Worm (Caenorhabditis elegans) whole organism, L2 larva: ENCODE results near the gene srx-74.

Experiments used
- C34F6.9 ChIP-seq: fragments of 150-350 bp; optimal IDR thresholded peaks from 2 replicates; lab custom pipeline; 2014; ENCODE audit warnings: missing biosample characterization, missing genetic modification characterization
- R02D3.7 ChIP-seq: fragments of 150-350 bp; optimal IDR thresholded peaks from 2 replicates; lab custom pipeline; 2014; ENCODE audit warnings: missing biosample characterization, missing genetic modification characterization
- Y55F3AM.14 ChIP-seq: fragments of 200-800 bp; sonication (Bioruptor generic); optimal IDR thresholded peaks from 2 replicates; lab custom pipeline; 2018; ENCODE audit warnings: mild to moderate bottlenecking, missing genetic modification characterization, missing compliant biosample characterization
- ZK546.5 ChIP-seq: sonication (generic microtip); optimal IDR thresholded peaks from 2 replicates; lab custom pipeline; 2017; ENCODE audit warnings: missing biosample characterization, missing genetic modification characterization
- aly-2 ChIP-seq: fragments of 150-350 bp; optimal IDR thresholded peaks from 2 replicates; lab custom pipeline; 2014; ENCODE audit warnings: missing biosample characterization, missing genetic modification characterization
- ama-1 ChIP-seq: fragments of 150-350 bp; optimal IDR thresholded peaks from 2 replicates; lab custom pipeline; 2018; ENCODE audit warnings: inconsistent platforms
- ceh-16 ChIP-seq: fragments of 150-350 bp; optimal IDR thresholded peaks from 2 replicates; lab custom pipeline; 2014; ENCODE audit warnings: missing biosample characterization, missing genetic modification characterization
- ceh-82 ChIP-seq: fragments of 150-350 bp; optimal IDR thresholded peaks from 2 replicates; lab custom pipeline; 2014; ENCODE audit warnings: missing biosample characterization, missing genetic modification characterization
- crh-2 ChIP-seq: sonication (generic microtip); optimal IDR thresholded peaks from 2 replicates; lab custom pipeline; 2017; ENCODE audit warnings: missing biosample characterization, missing genetic modification characterization
- dmd-4 ChIP-seq: sonication (generic microtip); optimal IDR thresholded peaks from 2 replicates; lab custom pipeline; 2017; ENCODE audit warnings: missing biosample characterization, missing genetic modification characterization
- elt-1 ChIP-seq: fragments of 150-350 bp; optimal IDR thresholded peaks from 2 replicates; lab custom pipeline; 2014; ENCODE audit warnings: missing biosample characterization, missing genetic modification characterization
- elt-3 ChIP-seq: sonication (generic microtip); optimal IDR thresholded peaks from 2 replicates; lab custom pipeline; 2017; ENCODE audit warnings: missing biosample characterization, missing genetic modification characterization
- fos-1 ChIP-seq: fragments of 150-350 bp; optimal IDR thresholded peaks from 2 replicates; lab custom pipeline; 2014; ENCODE audit warnings: missing biosample characterization, missing genetic modification characterization
- gmeb-1 ChIP-seq: fragments of 150-350 bp; optimal IDR thresholded peaks from 2 replicates; lab custom pipeline; 2014; ENCODE audit warnings: missing biosample characterization, missing genetic modification characterization
- lin-11 ChIP-seq: fragments of 150-350 bp; sonication (generic microtip); optimal IDR thresholded peaks from 2 replicates; lab custom pipeline; 2014; ENCODE audit warnings: missing biosample characterization, missing genetic modification characterization, inconsistent platforms, mixed read lengths
- lin-13 ChIP-seq: fragments of 150-350 bp; optimal IDR thresholded peaks from 2 replicates; lab custom pipeline; 2014; ENCODE audit warnings: missing biosample characterization, missing genetic modification reagents, missing genetic modification characterization
- lin-39 ChIP-seq: fragments of 150-350 bp; optimal IDR thresholded peaks from 2 replicates; lab custom pipeline; 2014; ENCODE audit warnings: missing biosample characterization, missing genetic modification reagents, missing genetic modification characterization
- lsy-2 ChIP-seq, 2 experiments: fragments of 150-350 bp in 1 of 2; sonication (generic microtip) in 1 of 2; optimal IDR thresholded peaks; 2 replicates each; lab custom pipeline; 2014 to 2017; ENCODE audit warnings: missing biosample characterization in 2 of 2, missing genetic modification characterization in 2 of 2
- mab-5 ChIP-seq: fragments of 150-350 bp; optimal IDR thresholded peaks from 2 replicates; lab custom pipeline; 2014; ENCODE audit warnings: missing biosample characterization, missing genetic modification characterization
- mdl-1 ChIP-seq, 2 experiments: fragments of 150-350 bp in 1 of 2; sonication (generic microtip) in 1 of 2; optimal IDR thresholded peaks; 2 replicates each; lab custom pipeline; 2017; ENCODE audit warnings: missing biosample characterization in 2 of 2, missing genetic modification characterization in 2 of 2
- nhr-129 ChIP-seq: fragments of 150-350 bp; optimal IDR thresholded peaks from 2 replicates; lab custom pipeline; 2014; ENCODE audit warnings: missing biosample characterization, missing genetic modification characterization
- nhr-23 ChIP-seq: fragments of 150-350 bp; optimal IDR thresholded peaks from 2 replicates; lab custom pipeline; 2014; ENCODE audit warnings: missing biosample characterization, missing genetic modification reagents, missing genetic modification characterization
- nhr-6 ChIP-seq: fragments of 150-350 bp; optimal IDR thresholded peaks from 2 replicates; lab custom pipeline; 2014; ENCODE audit warnings: missing biosample characterization, missing genetic modification characterization
- sem-4 ChIP-seq: fragments of 150-350 bp; optimal IDR thresholded peaks from 2 replicates; lab custom pipeline; 2014; ENCODE audit warnings: missing biosample characterization, missing genetic modification reagents, missing genetic modification characterization
- skn-1 ChIP-seq: sonication (generic microtip); optimal IDR thresholded peaks from 2 replicates; lab custom pipeline; 2017; ENCODE audit warnings: missing biosample characterization, missing genetic modification characterization
- sma-3 ChIP-seq: sonication (generic microtip); optimal IDR thresholded peaks from 2 replicates; lab custom pipeline; 2016; ENCODE audit warnings: missing genetic modification reagents, missing genetic modification characterization, missing compliant biosample characterization
- sma-9 ChIP-seq, 2 experiments: fragments of 150-350 bp in 1 of 2; sonication (generic microtip) in 1 of 2; optimal IDR thresholded peaks; 2 replicates each; lab custom pipeline; 2014 to 2016; ENCODE audit warnings: missing genetic modification characterization in 2 of 2, mild to moderate bottlenecking in 1 of 2, missing biosample characterization in 1 of 2, missing compliant biosample characterization in 1 of 2, missing genetic modification reagents in 1 of 2, moderate library complexity in 1 of 2
- snpc-4 ChIP-seq: fragments of 150-350 bp; optimal IDR thresholded peaks from 2 replicates; lab custom pipeline; 2014; ENCODE audit warnings: missing biosample characterization, missing genetic modification characterization
- unc-39 ChIP-seq: fragments of 150-350 bp; optimal IDR thresholded peaks from 2 replicates; lab custom pipeline; 2014; ENCODE audit warnings: missing biosample characterization, missing genetic modification characterization
- unc-55 ChIP-seq: fragments of 150-350 bp; sonication (generic microtip); optimal IDR thresholded peaks from 3 replicates; lab custom pipeline; 2014; ENCODE audit warnings: missing biosample characterization, missing genetic modification reagents, missing genetic modification characterization
- unc-62 ChIP-seq: fragments of 150-350 bp; optimal IDR thresholded peaks from 2 replicates; lab custom pipeline; 2014; ENCODE audit warnings: missing biosample characterization, missing genetic modification reagents, missing genetic modification characterization
- ztf-1 ChIP-seq: fragments of 200-800 bp; sonication (Bioruptor generic); conservative IDR thresholded peaks from 2 replicates; pipeline ENCODE4 v1.3.6; 2022; ENCODE audit warnings: missing genetic modification characterization, missing compliant biosample characterization
- ztf-11 ChIP-seq: sonication (generic microtip); optimal IDR thresholded peaks from 2 replicates; lab custom pipeline; 2017; ENCODE audit warnings: missing biosample characterization, missing genetic modification characterization

srx-74 gene

DNA sequence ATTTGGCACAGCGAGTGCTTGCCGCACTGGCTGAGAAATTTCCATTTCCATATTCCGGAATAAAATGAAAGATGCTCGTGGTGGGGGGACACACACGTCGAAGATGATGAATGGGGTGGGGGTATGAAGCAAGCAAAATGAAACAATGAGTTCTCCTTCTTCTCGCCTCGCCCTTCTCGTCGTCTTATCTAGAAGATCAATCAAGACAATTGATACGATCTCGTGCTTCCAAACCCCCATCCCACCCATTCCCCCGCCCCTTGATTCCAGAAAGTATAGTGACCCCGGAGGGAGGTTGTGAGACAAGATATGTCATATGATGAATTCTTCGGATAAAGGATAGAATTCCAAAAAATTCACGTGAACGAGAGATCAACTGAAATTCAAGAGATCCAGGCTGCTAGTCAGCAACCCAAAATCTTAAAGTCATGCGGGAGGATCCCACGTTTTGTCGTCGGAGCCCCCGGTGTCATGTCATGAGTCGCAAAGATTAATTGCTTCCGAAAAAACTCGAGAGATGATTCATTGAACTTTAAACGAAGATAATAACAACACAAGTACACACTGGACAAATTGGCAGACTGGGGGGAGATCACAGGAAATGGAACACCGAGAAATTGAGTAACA lies 32.3 kb upstream of the srx-74 start (continued):
- TF ChIP-seq mab-5 (tag; lab: Kevin White, UChicago), result peak; percentile 20
- TF ChIP-seq nhr-23 (tag; lab: Kevin White, UChicago), result peak; percentile 23
- TF ChIP-seq skn-1, result no peak
- TF ChIP-seq unc-39 (tag; lab: Kevin White, UChicago), result no peak
- TF ChIP-seq R02D3.7 (tag; lab: Kevin White, UChicago), result no peak
- no peak for TF ChIP-seq ztf-11 (tag; lab: Kevin White, UChicago)
- TF ChIP-seq lin-13, result no peak
- no peak for TF ChIP-seq aly-2
- no peak for TF ChIP-seq crh-2 (tag; lab: Kevin White, UChicago)
- TF ChIP-seq dmd-4 (tag; lab: Kevin White, UChicago), result no peak
- TF ChIP-seq fos-1 (tag; lab: Kevin White, UChicago), result no peak

DNA sequence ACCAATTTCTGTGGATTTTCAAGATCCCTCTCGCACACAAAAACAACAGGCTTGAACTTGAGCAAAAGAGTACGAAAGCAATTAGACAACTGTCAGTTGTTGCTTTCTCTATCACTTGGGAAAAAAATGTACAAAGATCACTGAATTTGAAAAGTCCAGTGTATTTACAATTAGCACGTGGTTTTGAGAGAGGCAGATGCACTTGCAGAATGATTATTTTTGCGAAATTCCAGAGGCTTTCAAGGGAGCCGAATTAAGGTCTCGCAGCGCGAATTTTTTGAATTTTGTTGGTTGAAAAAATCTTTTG lies 30.9 kb upstream of the srx-74 start:
- TF ChIP-seq nhr-129 (tag; lab: Kevin White, UChicago) (peak; percentile 62), lsy-2 (tag; optimal IDR thresholded peaks at IDR 0.05; lab: Kevin White, UChicago) (peak in 1 of 2 experiments; percentile 39), C34F6.9 (no peak), sma-9 (GFP tag; optimal IDR thresholded peaks at IDR 0.05; lab: Kevin White, UChicago) (peak; percentile 62), sma-9 (tag; optimal IDR thresholded peaks at IDR 0.05; lab: Kevin White, UChicago) (no peak)
- TF ChIP-seq, all 48 proteins: peak for 3

DNA sequence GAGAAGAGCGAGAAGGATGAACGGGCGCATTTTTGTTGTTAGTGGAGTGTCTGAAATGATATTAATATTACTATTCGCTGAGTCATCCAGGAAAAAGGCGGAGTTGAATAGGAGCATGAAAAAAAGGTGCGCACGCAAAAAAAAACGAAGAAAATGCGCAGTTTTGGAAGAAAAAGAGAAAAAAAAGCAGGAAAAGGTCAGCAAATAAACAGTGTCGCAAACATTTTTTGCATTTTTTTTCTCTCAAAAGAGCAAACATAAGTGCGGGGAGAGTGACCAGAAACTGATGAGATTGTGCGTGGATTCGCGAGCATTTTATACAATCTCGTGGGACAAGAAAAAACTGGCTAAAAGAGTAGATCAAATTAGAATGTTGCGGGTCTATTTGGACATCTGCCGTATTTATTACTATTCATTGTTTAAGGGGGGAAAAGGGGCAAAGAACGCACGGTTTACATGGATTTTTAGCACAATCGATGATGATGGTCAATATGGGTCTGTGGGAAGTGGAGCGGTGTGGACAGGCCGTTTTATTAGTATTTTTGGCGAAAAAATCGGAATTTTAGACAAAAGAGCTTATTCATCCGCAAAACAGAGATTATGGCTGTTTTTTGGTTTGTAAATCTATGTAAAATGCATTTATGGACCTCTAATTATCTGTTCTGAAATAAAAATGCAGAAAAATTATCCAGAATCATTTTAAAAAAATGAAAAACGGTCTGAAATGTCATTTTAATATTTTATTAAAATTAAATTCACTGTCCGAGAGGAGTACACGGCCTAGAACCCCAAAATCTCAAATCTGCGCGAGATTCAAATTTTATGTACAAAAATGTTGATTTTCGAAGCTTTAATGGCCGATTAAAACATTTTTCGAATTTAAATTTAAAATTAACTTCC lies 30.3 kb upstream of the srx-74 start, which contains the start of gene cpg-8:
cpg-8 (minus strand) TSS at position 51 of the 900 bp plus-strand sequence.
- TF ChIP-seq fos-1 (tag; lab: Kevin White, UChicago) (no peak), gmeb-1 (tag; lab: Kevin White, UChicago) (peak; percentile 64), ceh-16 (tag; lab: Kevin White, UChicago) (no peak), C34F6.9 (peak; percentile 10), ZK546.5 (tag; lab: Kevin White, UChicago) (no peak)

DNA sequence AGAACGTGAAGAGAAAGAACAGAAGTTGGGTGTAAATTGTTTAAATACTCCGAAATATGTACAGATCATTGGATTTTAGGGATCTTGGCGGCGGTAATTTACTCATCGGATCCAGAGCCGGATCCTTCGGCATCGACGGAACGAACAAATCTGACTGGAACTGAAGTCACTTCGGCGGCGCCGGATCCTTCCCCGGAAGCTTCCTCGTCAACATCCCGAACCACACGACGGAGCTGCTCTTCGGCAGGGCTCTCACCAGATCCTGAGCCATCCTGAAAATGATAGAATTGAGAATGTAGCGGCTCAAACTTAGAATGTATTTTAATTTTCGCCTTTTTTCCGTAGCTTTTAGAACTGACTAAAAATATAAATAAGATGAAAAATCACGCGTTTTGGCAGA lies 29.4 kb upstream of the srx-74 start:
- TF ChIP-seq lin-39 (no peak), unc-62 (no peak), sma-3 (GFP tag; lab: Kevin White, UChicago) (no peak), nhr-6 (tag; lab: Kevin White, UChicago) (no peak), sma-9 (GFP tag; optimal IDR thresholded peaks at IDR 0.05; lab: Kevin White, UChicago) (no peak), sma-9 (tag; optimal IDR thresholded peaks at IDR 0.05; lab: Kevin White, UChicago) (no peak), sem-4 (tag; lab: Kevin White, UChicago) (no peak), lin-13 (no peak), Y55F3AM.14 (GFP tag; lab: Kevin White, UChicago) (no peak)

ce11 chrV:4689234-4689633 lies 26.9 kb upstream of the srx-74 start, which contains the start of gene K03B4.1:
Gene K03B4.1 (plus strand): TSS chrV:4689330.
- TF ChIP-seq ama-1 (lab: Kevin White, UChicago), result peak; percentile 49
- TF ChIP-seq ceh-16 (tag; lab: Kevin White, UChicago), result no peak
- TF ChIP-seq unc-55 (GFP tag; lab: Kevin White, UChicago), result no peak
- TF ChIP-seq mdl-1 (tag; optimal IDR thresholded peaks at IDR 0.05; lab: Kevin White, UChicago), result no peak
- TF ChIP-seq sma-3 (GFP tag; lab: Kevin White, UChicago), result no peak
- no peak for TF ChIP-seq lin-11 (tag; lab: Kevin White, UChicago)
- TF ChIP-seq Y55F3AM.14 (GFP tag; lab: Kevin White, UChicago), result peak; percentile 68
- TF ChIP-seq ZK546.5 (tag; lab: Kevin White, UChicago), result no peak

DNA sequence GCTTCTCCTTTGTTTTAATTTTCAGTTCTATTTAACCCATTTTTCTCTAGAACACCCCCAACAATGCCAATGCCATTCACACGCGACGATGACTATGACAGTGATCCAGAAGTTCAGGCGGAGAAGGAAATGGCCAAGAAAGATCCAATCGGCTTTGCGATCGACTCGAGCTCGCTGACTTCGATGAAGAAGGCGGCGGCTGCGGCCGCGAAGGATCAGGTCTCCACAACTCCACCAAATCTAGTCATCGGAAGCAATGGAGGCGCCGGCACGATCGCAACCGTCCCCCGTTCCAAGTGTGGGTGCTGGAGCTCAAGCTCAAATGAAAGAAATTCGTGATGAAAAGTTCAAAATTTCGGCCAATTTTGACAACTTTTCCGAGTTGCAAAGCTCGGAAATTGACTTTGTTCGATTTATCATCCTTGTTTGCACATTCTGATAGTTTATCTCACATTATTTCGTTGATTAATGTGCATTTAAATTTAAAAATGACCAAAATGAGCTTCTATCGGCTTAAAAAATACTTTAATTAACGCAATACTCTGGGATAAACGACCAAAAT lies 25.7 kb upstream of the srx-74 start, which contains the start of gene K03B4.2:
K03B4.2 (plus strand) TSS at position 51 of the 562 bp plus-strand sequence.
- TF ChIP-seq elt-1 (tag; lab: Kevin White, UChicago) (no peak), snpc-4 (tag; lab: Kevin White, UChicago) (no peak), sem-4 (tag; lab: Kevin White, UChicago) (no peak), ztf-1 (GFP tag; lab: Robert Waterston, UW) (no peak), elt-3 (tag; lab: Kevin White, UChicago) (no peak), ama-1 (lab: Kevin White, UChicago) (peak; percentile 31), crh-2 (tag; lab: Kevin White, UChicago) (peak; percentile 2), mab-5 (tag; lab: Kevin White, UChicago) (no peak), ceh-82 (tag; lab: Kevin White, UChicago) (no peak), Y55F3AM.14 (GFP tag; lab: Kevin White, UChicago) (peak; percentile 33), lsy-2 (tag; optimal IDR thresholded peaks at IDR 0.05; lab: Kevin White, UChicago) (no peak)
- TF ChIP-seq, all 48 proteins: peak for 3
